Worm (Caenorhabditis elegans) whole organism, midembryonic: Measurements from ENCODE around the gene aqp-11.

Experiments
- T22C8.4 ChIP-seq: fragments of 200-800 bp; sonication (Bioruptor generic); IDR thresholded peaks from 2 replicates; pipeline ENCODE4 v1.3.6; 2022; ENCODE audit warnings: missing genetic modification characterization, missing compliant biosample characterization
- flt-1 ChIP-seq: fragments of 200-800 bp; sonication (Bioruptor generic); IDR thresholded peaks from 2 replicates; pipeline ENCODE4 v1.3.6; 2022; ENCODE audit warnings: missing genetic modification characterization, missing compliant biosample characterization
- klf-2 ChIP-seq: fragments of 200-800 bp; sonication (Bioruptor generic); conservative IDR thresholded peaks from 2 replicates; pipeline ENCODE4 v1.3.6; 2022; ENCODE audit warnings: missing genetic modification reagents, missing genetic modification characterization, missing compliant biosample characterization
- med-1 ChIP-seq: sonication (generic microtip); optimal IDR thresholded peaks from 2 replicates; lab custom pipeline; 2017; ENCODE audit warnings: missing genetic modification characterization, mild to moderate bottlenecking, missing compliant biosample characterization, antibody characterized with exemption, missing genetic modification reagents; ENCODE audit not compliant: insufficient read depth
- ref-1 ChIP-seq: fragments of 200-800 bp; sonication (Bioruptor generic); conservative IDR thresholded peaks from 2 replicates; pipeline ENCODE4 v1.3.6; 2022; ENCODE audit warnings: missing genetic modification reagents, missing genetic modification characterization, missing compliant biosample characterization
- tab-1 ChIP-seq: fragments of 200-800 bp; sonication (Bioruptor generic); IDR thresholded peaks from 2 replicates; pipeline ENCODE4 v1.3.6; 2022; ENCODE audit warnings: missing genetic modification characterization, missing compliant biosample characterization
- ztf-23 ChIP-seq: fragments of 200-800 bp; sonication (Bioruptor generic); IDR thresholded peaks from 2 replicates; pipeline ENCODE4 v1.3.6; 2022; ENCODE audit warnings: missing genetic modification reagents, missing genetic modification characterization, missing compliant biosample characterization

ce11 chrIII:13624226-13624625, 48.9 kb upstream of the aqp-11 start, which contains the start of gene taf-9:
- no peak for TF ChIP-seq med-1
- TF ChIP-seq T22C8.4: no peak
- no peak for TF ChIP-seq ref-1
- TF ChIP-seq flt-1 (GFP tag; lab: Robert Waterston, UW): no peak
- TF ChIP-seq klf-2 (GFP tag; lab: Robert Waterston, UW): no peak
- TF ChIP-seq ztf-23 (GFP tag; lab: Robert Waterston, UW): no peak
- TF ChIP-seq tab-1 (GFP tag; lab: Robert Waterston, UW): no peak
